Fruit fly (Drosophila melanogaster) whole organism, embryonic: ENCODE data around the gene CG10702.

Experiments
- Adf1 ChIP-seq: fragments of 200-800 bp; sonication (Bioruptor generic); IDR thresholded peaks from 2 replicates; pipeline ENCODE4 v1.3.6; 2022; ENCODE audit warnings: missing biosample characterization, missing genetic modification characterization
- Antp ChIP-seq: fragments of 200-800 bp; sonication (Bioruptor generic); optimal IDR thresholded peaks from 3 replicates; lab custom pipeline; 2016; ENCODE audit warnings: missing biosample characterization, missing genetic modification characterization
- Blimp-1 ChIP-seq: fragments of 200-800 bp; sonication (Bioruptor generic); optimal IDR thresholded peaks from 3 replicates; lab custom pipeline; 2018; ENCODE audit warnings: missing biosample characterization, missing genetic modification characterization, mild to moderate bottlenecking, moderate library complexity, missing genetic modification reagents
- Bteb2 ChIP-seq: fragments of 200-800 bp; sonication (Bioruptor generic); optimal IDR thresholded peaks from 2 replicates; lab custom pipeline; 2016; ENCODE audit warnings: missing biosample characterization, missing genetic modification characterization
- CG10274 ChIP-seq: fragments of 200-800 bp; sonication (Bioruptor generic); optimal IDR thresholded peaks from 3 replicates; lab custom pipeline; 2017; ENCODE audit warnings: missing biosample characterization, mild to moderate bottlenecking, missing genetic modification characterization
- CG11504 ChIP-seq: fragments of 200-800 bp; sonication (Bioruptor generic); optimal IDR thresholded peaks from 3 replicates; lab custom pipeline; 2019; ENCODE audit warnings: missing biosample characterization, mild to moderate bottlenecking, missing genetic modification characterization, moderate library complexity
- CG12659 ChIP-seq: fragments of 200-800 bp; sonication (Bioruptor generic); optimal IDR thresholded peaks from 3 replicates; lab custom pipeline; 2017; ENCODE audit warnings: mild to moderate bottlenecking, missing biosample characterization, missing genetic modification reagents, missing genetic modification characterization
- CG13296 ChIP-seq: fragments of 200-800 bp; sonication (Bioruptor generic); optimal IDR thresholded peaks from 3 replicates; lab custom pipeline; 2018; ENCODE audit warnings: missing biosample characterization, mild to moderate bottlenecking, missing genetic modification characterization
- CG13894 ChIP-seq: fragments of 200-800 bp; sonication (Bioruptor generic); optimal IDR thresholded peaks from 3 replicates; lab custom pipeline; 2018; ENCODE audit warnings: missing biosample characterization, mild to moderate bottlenecking, missing genetic modification characterization, moderate library complexity
- CG1603 ChIP-seq: fragments of 200-800 bp; sonication (Bioruptor generic); optimal IDR thresholded peaks from 2 replicates; lab custom pipeline; 2019; ENCODE audit warnings: missing biosample characterization, mild to moderate bottlenecking, missing genetic modification characterization, moderate library complexity
- CG16813 ChIP-seq: fragments of 200-800 bp; sonication (Bioruptor generic); IDR thresholded peaks from 3 replicates; pipeline ENCODE4 v1.3.6; 2022; ENCODE audit warnings: missing biosample characterization, missing genetic modification characterization; ENCODE audit not compliant: partially characterized antibody
- CG17186 ChIP-seq: fragments of 200-800 bp; sonication (Bioruptor generic); optimal IDR thresholded peaks from 3 replicates; lab custom pipeline; 2017; ENCODE audit warnings: missing biosample characterization, missing genetic modification reagents, missing genetic modification characterization
- CG17361 ChIP-seq: fragments of 200-800 bp; sonication (Bioruptor generic); IDR thresholded peaks from 3 replicates; pipeline ENCODE4 v1.3.6; 2022; ENCODE audit warnings: missing biosample characterization, missing genetic modification characterization
- CG17912 ChIP-seq: fragments of 200-800 bp; sonication (Bioruptor generic); optimal IDR thresholded peaks from 2 replicates; lab custom pipeline; 2018; ENCODE audit warnings: missing biosample characterization, mild to moderate bottlenecking, missing genetic modification characterization
- CG31365 ChIP-seq: fragments of 200-800 bp; sonication (Bioruptor generic); optimal IDR thresholded peaks from 2 replicates; lab custom pipeline; 2018; ENCODE audit warnings: missing biosample characterization, mild to moderate bottlenecking, missing genetic modification characterization
- CG33557 ChIP-seq: fragments of 200-800 bp; sonication (Bioruptor generic); optimal IDR thresholded peaks from 2 replicates; lab custom pipeline; 2019; ENCODE audit warnings: missing biosample characterization, mild to moderate bottlenecking, missing genetic modification characterization, moderate library complexity
- CG3995 ChIP-seq: fragments of 200-800 bp; sonication (Bioruptor generic); optimal IDR thresholded peaks from 3 replicates; lab custom pipeline; 2016; ENCODE audit warnings: missing biosample characterization, missing genetic modification characterization
- CG6689 ChIP-seq: fragments of 200-800 bp; sonication (Bioruptor generic); IDR thresholded peaks from 2 replicates; pipeline ENCODE4 v1.3.6; 2022; ENCODE audit warnings: missing biosample characterization, missing genetic modification characterization
- CG6791 ChIP-seq: fragments of 200-800 bp; sonication (Bioruptor generic); IDR thresholded peaks from 3 replicates; pipeline ENCODE4 v1.3.6; 2022; ENCODE audit warnings: missing biosample characterization, missing genetic modification characterization; ENCODE audit not compliant: partially characterized antibody
- CG6813 ChIP-seq: fragments of 200-800 bp; sonication (Bioruptor generic); optimal IDR thresholded peaks from 2 replicates; lab custom pipeline; 2017; ENCODE audit warnings: missing biosample characterization, missing genetic modification characterization, mild to moderate bottlenecking, moderate library complexity, missing genetic modification reagents
- CG7963 ChIP-seq: fragments of 200-800 bp; sonication (Bioruptor generic); IDR thresholded peaks from 3 replicates; pipeline ENCODE4 v1.3.6; 2022; ENCODE audit warnings: missing biosample characterization, missing genetic modification characterization; ENCODE audit not compliant: partially characterized antibody
- CG9932 ChIP-seq: fragments of 200-800 bp; sonication (Bioruptor generic); IDR thresholded peaks from 2 replicates; pipeline ENCODE4 v1.3.6; 2022; ENCODE audit warnings: missing biosample characterization, missing genetic modification characterization
- Dref ChIP-seq: fragments of 200-800 bp; sonication (Bioruptor generic); IDR thresholded peaks from 2 replicates; pipeline ENCODE4 v1.3.6; 2022; ENCODE audit warnings: missing biosample characterization, missing genetic modification characterization
- Eip74EF ChIP-seq, 2 experiments: fragments of 200-800 bp in 1 of 2; fragments of >200 bp in 1 of 2; sonication (Bioruptor generic) in 1 of 2; optimal IDR thresholded peaks; 2 replicates each; lab custom pipeline; 2017 to 2019; ENCODE audit warnings: missing biosample characterization in 2 of 2, missing genetic modification characterization in 2 of 2, mild to moderate bottlenecking in 1 of 2, moderate library complexity in 1 of 2
- H15 ChIP-seq: fragments of 200-800 bp; sonication (Bioruptor generic); IDR thresholded peaks from 3 replicates; pipeline ENCODE4 v1.3.6; 2022; ENCODE audit warnings: missing biosample characterization, missing genetic modification characterization
- HHEX ChIP-seq: fragments of 200-800 bp; sonication (Bioruptor generic); optimal IDR thresholded peaks from 3 replicates; lab custom pipeline; 2017; ENCODE audit warnings: missing biosample characterization, mild to moderate bottlenecking, missing genetic modification characterization, missing genetic modification reagents
- HLH3B ChIP-seq: fragments of 200-800 bp; sonication (Bioruptor generic); IDR thresholded peaks from 2 replicates; pipeline ENCODE4 v1.3.6; 2022; ENCODE audit warnings: missing biosample characterization, missing genetic modification characterization
- Hr39 ChIP-seq: fragments of >200 bp; optimal IDR thresholded peaks from 2 replicates; lab custom pipeline; 2017
- MESR4 ChIP-seq: fragments of 200-800 bp; sonication (Bioruptor generic); optimal IDR thresholded peaks from 2 replicates; lab custom pipeline; 2018; ENCODE audit warnings: missing biosample characterization, mild to moderate bottlenecking, missing genetic modification characterization, moderate library complexity
- Mad ChIP-seq: fragments of 200-800 bp; sonication (Bioruptor generic); optimal IDR thresholded peaks from 2 replicates; lab custom pipeline; 2016; ENCODE audit warnings: missing biosample characterization, missing genetic modification characterization
- Sin3A ChIP-seq: fragments of >200 bp; optimal IDR thresholded peaks from 2 replicates; lab custom pipeline; 2018
- Sox102F ChIP-seq: fragments of 200-800 bp; sonication (Bioruptor generic); optimal IDR thresholded peaks from 2 replicates; lab custom pipeline; 2018; ENCODE audit warnings: missing biosample characterization, mild to moderate bottlenecking, missing genetic modification characterization, moderate library complexity
- Sry-β ChIP-seq: fragments of 200-800 bp; sonication (Bioruptor generic); optimal IDR thresholded peaks from 2 replicates; lab custom pipeline; 2018; ENCODE audit warnings: missing biosample characterization, mild to moderate bottlenecking, missing genetic modification characterization, moderate library complexity
- Stat92E ChIP-seq, 3 experiments: fragments of >200 bp in 2 of 3; fragments of 200-800 bp in 1 of 3; sonication (Bioruptor generic) in 1 of 3; optimal IDR thresholded peaks; 2 replicates each; lab custom pipeline; 2017 to 2019; ENCODE audit warnings: missing biosample characterization in 3 of 3, missing genetic modification characterization in 3 of 3, mild to moderate bottlenecking in 1 of 3, moderate library complexity in 1 of 3
- cato ChIP-seq: fragments of 200-800 bp; sonication (Bioruptor generic); optimal IDR thresholded peaks from 2 replicates; lab custom pipeline; 2016; ENCODE audit warnings: missing biosample characterization, missing genetic modification characterization, borderline replicate concordance
- cg ChIP-seq: fragments of 200-800 bp; sonication (Bioruptor generic); optimal IDR thresholded peaks from 3 replicates; lab custom pipeline; 2019; ENCODE audit warnings: missing biosample characterization, mild to moderate bottlenecking, missing genetic modification characterization, moderate library complexity
- ci ChIP-seq: fragments of 200-800 bp; sonication (Bioruptor generic); IDR thresholded peaks from 3 replicates; pipeline ENCODE4 v1.3.6; 2022; ENCODE audit warnings: missing biosample characterization, missing genetic modification characterization
- ems ChIP-seq: fragments of 200-800 bp; sonication (Bioruptor generic); optimal IDR thresholded peaks from 3 replicates; lab custom pipeline; 2016; ENCODE audit warnings: missing biosample characterization, missing genetic modification characterization
- hth ChIP-seq: fragments of >200 bp; optimal IDR thresholded peaks from 2 replicates; lab custom pipeline; 2017; ENCODE audit warnings: inconsistent platforms
- ken ChIP-seq: fragments of 200-800 bp; sonication (Bioruptor generic); IDR thresholded peaks from 3 replicates; pipeline ENCODE4 v1.3.6; 2022; ENCODE audit warnings: missing biosample characterization, missing genetic modification characterization
- maf-S ChIP-seq: fragments of 200-800 bp; sonication (Bioruptor generic); optimal IDR thresholded peaks from 2 replicates; lab custom pipeline; 2016; ENCODE audit warnings: missing biosample characterization, missing genetic modification characterization
- nmo ChIP-seq: fragments of 200-800 bp; sonication (Bioruptor generic); optimal IDR thresholded peaks from 2 replicates; lab custom pipeline; 2018; ENCODE audit warnings: missing biosample characterization, mild to moderate bottlenecking, missing genetic modification characterization, moderate library complexity
- phol ChIP-seq: fragments of 200-800 bp; sonication (Bioruptor generic); optimal IDR thresholded peaks from 3 replicates; lab custom pipeline; 2018; ENCODE audit warnings: missing biosample characterization, mild to moderate bottlenecking, missing genetic modification characterization, moderate library complexity
- sens ChIP-seq: fragments of 200-800 bp; sonication (Bioruptor generic); peaks from one replicate; lab custom pipeline; 2016; ENCODE audit warnings: missing biosample characterization, missing genetic modification characterization
- sens-2 ChIP-seq: fragments of 200-800 bp; sonication (Bioruptor generic); IDR thresholded peaks from 2 replicates; pipeline ENCODE4 v1.3.6; 2022; ENCODE audit warnings: missing biosample characterization, missing genetic modification characterization
- sob ChIP-seq: fragments of 200-800 bp; sonication (Bioruptor generic); IDR thresholded peaks from 2 replicates; pipeline ENCODE4 v1.3.6; 2022; ENCODE audit warnings: missing biosample characterization, missing genetic modification characterization
- sr ChIP-seq: fragments of 200-800 bp; sonication (Bioruptor generic); IDR thresholded peaks from 3 replicates; pipeline ENCODE4 v1.3.6; 2022; ENCODE audit warnings: missing biosample characterization, missing genetic modification characterization
- wek ChIP-seq: fragments of 200-800 bp; sonication (Bioruptor generic); optimal IDR thresholded peaks from 3 replicates; lab custom pipeline; 2018; ENCODE audit warnings: missing biosample characterization, mild to moderate bottlenecking, missing genetic modification characterization, moderate library complexity

The CG10702 gene

DNA sequence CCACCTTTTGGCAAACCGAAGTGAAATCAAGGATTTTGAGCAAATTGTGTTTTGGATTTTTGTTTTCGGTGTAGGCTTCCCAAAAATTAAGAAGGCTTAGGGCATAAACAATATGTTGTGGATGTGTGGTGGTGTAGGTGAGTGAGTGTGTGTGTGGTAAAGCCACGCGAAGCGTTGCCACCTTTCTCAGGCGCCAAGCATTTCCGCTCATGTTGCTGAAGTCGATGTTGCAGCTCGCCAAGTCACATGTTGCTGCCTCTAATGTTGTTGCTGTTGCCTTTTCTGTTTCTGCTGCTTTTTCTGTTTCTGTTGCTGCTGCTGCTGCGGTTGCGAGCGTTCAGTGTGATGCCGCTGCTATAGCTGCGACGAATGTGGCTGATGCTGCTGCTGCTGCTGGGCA lies 10.1 kb upstream of the CG10702 start (continued):
- no peak for TF ChIP-seq CG3995
- peak; percentile 35 for TF ChIP-seq cg (GFP tag; lab: Kevin White, UChicago)
- TF ChIP-seq ems (GFP tag; lab: Kevin White, UChicago) = no peak
- TF ChIP-seq MESR4 (GFP tag; lab: Kevin White, UChicago) = no peak
- no peak for TF ChIP-seq CG17361 (GFP tag; lab: Robert Waterston, UW)
- no peak for TF ChIP-seq CG6813 (GFP tag; lab: Kevin White, UChicago)
- TF ChIP-seq CG33557 (GFP tag; lab: Kevin White, UChicago) = no peak
- TF ChIP-seq HHEX = no peak
- no peak for TF ChIP-seq Sry-β (GFP tag; lab: Kevin White, UChicago)
- no peak for TF ChIP-seq hth (lab: Kevin White, UChicago)
- TF ChIP-seq CG17912 (GFP tag; lab: Kevin White, UChicago) = no peak
- TF ChIP-seq Sin3A (lab: Kevin White, UChicago) = no peak
- TF ChIP-seq CG17186 (GFP tag; lab: Kevin White, UChicago) = no peak
- TF ChIP-seq CG13296 (GFP tag; lab: Kevin White, UChicago) = no peak
- TF ChIP-seq CG1603 (tag; lab: Kevin White, UChicago) = peak; percentile 33
- TF ChIP-seq CG13894 (tag; lab: Kevin White, UChicago) = no peak
- no peak for TF ChIP-seq Bteb2 (GFP tag; lab: Kevin White, UChicago)
- TF ChIP-seq Mad (GFP tag; lab: Kevin White, UChicago) = no peak
- TF ChIP-seq wek (GFP tag; lab: Kevin White, UChicago) = peak; percentile 16
- 0 out of 2 replicates have a peak, but pooled peaks have one; percentile 4 for TF ChIP-seq HLH3B (GFP tag; lab: Robert Waterston, UW)
- TF ChIP-seq cato = no peak
- peak; percentile 88 for TF ChIP-seq ci (GFP tag; lab: Robert Waterston, UW)
- no peak for TF ChIP-seq CG6791 (GFP tag; lab: Robert Waterston, UW)
- TF ChIP-seq Dref (GFP tag; lab: Robert Waterston, UW) = no peak
- TF ChIP-seq sens-2 (GFP tag; lab: Robert Waterston, UW) = no peak
- TF ChIP-seq CG6689 (GFP tag; lab: Robert Waterston, UW) = no peak
- no peak for TF ChIP-seq sr

DNA sequence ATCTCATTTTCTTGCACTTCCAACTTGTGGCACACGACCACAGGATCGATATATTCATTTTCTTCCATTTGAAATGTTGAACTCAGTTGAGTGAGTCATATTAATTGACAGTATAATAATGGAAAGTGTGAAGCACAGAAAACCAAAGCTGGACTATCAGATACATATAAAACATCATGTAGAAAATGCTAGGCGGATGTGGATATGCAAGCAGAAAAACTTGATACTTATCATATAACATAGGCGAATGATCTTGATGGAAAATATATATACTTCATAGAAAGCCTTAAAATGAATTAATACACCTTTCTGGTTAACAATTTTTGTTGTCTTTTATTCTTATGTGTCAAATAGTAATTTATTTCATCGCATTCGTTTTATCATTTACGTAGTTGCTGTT lies 9.3 kb upstream of the CG10702 start, which contains the start of gene CG10700:
CG10700 (minus strand) TSS at position 101 of the 400 bp plus-strand sequence.
- TF ChIP-seq Hr39 (lab: Kevin White, UChicago) = no peak
- no peak for TF ChIP-seq Eip74EF (GFP tag; optimal IDR thresholded peaks at IDR 0.05; lab: Kevin White, UChicago)
- TF ChIP-seq Antp (GFP tag; lab: Kevin White, UChicago) = no peak
- TF ChIP-seq CG9932 = no peak
- no peak for TF ChIP-seq Stat92E (GFP tag; optimal IDR thresholded peaks at IDR 0.05; lab: Kevin White, UChicago)
- TF ChIP-seq maf-S = no peak
- TF ChIP-seq ken (GFP tag; lab: Robert Waterston, UW) = no peak
- TF ChIP-seq CG31365 (tag; lab: Kevin White, UChicago) = no peak
- no peak for TF ChIP-seq H15 (GFP tag; lab: Robert Waterston, UW)
- no peak for TF ChIP-seq sob

DNA sequence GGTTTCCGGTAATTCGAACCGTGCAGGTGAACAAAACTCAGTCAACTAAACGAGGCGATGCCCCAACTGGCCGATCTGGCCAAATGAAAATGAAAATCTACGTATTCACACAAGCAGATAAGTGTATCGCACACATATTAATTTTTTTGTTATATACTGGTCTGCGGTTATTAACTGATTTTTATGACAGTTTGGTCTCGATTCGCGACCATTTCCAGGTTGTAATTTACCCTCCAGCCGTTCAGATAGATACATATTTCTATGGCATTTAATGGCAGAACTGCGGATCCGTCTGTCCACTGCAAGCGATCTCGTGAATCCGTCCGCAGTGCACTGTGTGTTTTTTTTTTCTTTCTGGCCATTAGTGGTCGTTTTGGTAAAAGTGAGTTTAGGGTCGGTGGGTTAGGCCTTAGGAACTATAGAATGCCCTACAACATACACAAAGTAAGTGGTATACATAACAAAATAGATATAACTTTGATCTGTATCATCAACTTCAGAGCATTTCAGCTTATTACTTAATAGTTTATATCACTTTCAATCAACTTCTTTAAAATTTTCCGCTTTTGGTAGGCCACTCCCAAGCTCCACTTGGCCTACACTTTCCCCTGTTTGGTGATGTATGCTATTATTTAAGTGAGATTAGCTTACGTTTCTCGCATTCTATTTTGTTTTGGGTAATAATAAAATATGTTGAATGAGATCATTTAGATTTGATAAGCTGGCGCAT lies 4.6 kb upstream of the CG10702 start, which contains the start of gene CG17572:
CG17572 (minus strand) TSS at position 51 of the 730 bp plus-strand sequence.
- TF ChIP-seq nmo (peak; percentile 9), CG11504 (tag; lab: Kevin White, UChicago) (peak; percentile 23), phol (tag; lab: Kevin White, UChicago) (peak; percentile 9), Blimp-1 (GFP tag; lab: Kevin White, UChicago) (peak; percentile 60), CG16813 (GFP tag; lab: Robert Waterston, UW) (no peak), Sox102F (peak; percentile 9), CG6689 (GFP tag; lab: Robert Waterston, UW) (no peak), sens (peak; percentile 80), CG12659 (no peak), CG7963 (no peak), Adf1 (GFP tag; lab: Robert Waterston, UW) (no peak), CG10274 (GFP tag; lab: Kevin White, UChicago) (peak; percentile 88)
- TF ChIP-seq, all 482 proteins: peak for 7
